Fruit fly (Drosophila melanogaster): ENCODE data around the gene Rnb.

- no peak for TF ChIP-seq CG8478 (optimal IDR thresholded peaks at IDR 0.05)
- no peak for TF ChIP-seq EcR (GFP tag; optimal IDR thresholded peaks at IDR 0.05)
- TF ChIP-seq Dll (optimal IDR thresholded peaks at IDR 0.05) = no peak
Measured at dm6 chr3R:29829228-29829786, 30.2 kb upstream of the Rnb start.

Measured in whole organism.